Worm (Caenorhabditis elegans) whole organism, L4 larva: ENCODE measurements around the gene cdt-2.

Experiments
- D1046.2 ChIP-seq: fragments of 200-800 bp; sonication (Bioruptor generic); IDR thresholded peaks from 2 replicates; pipeline ENCODE4 v1.3.6; 2022; ENCODE audit warnings: missing genetic modification characterization, missing compliant biosample characterization
- R02D3.7 ChIP-seq: fragments of 150-350 bp; sonication (generic microtip); optimal IDR thresholded peaks from 3 replicates; lab custom pipeline; 2014; ENCODE audit warnings: missing biosample characterization, missing genetic modification characterization
- T20F7.1 ChIP-seq: fragments of 200-800 bp; sonication (Bioruptor generic); optimal IDR thresholded peaks from 2 replicates; lab custom pipeline; 2018; ENCODE audit warnings: mild to moderate bottlenecking, missing genetic modification characterization, missing compliant biosample characterization
- ama-1 ChIP-seq: fragments of 150-350 bp; optimal IDR thresholded peaks from 2 replicates; lab custom pipeline; 2014; ENCODE audit warnings: inconsistent platforms, mixed read lengths
- arid-1 ChIP-seq: fragments of 200-800 bp; sonication (Bioruptor generic); conservative IDR thresholded peaks from 2 replicates; pipeline ENCODE4 v1.3.6; 2022; ENCODE audit warnings: missing genetic modification reagents, missing genetic modification characterization, missing compliant biosample characterization
- attf-4 ChIP-seq: sonication (generic microtip); optimal IDR thresholded peaks from 3 replicates; lab custom pipeline; 2017; ENCODE audit warnings: missing biosample characterization, missing genetic modification characterization
- ceh-20 ChIP-seq: fragments of 200-800 bp; sonication (Bioruptor generic); IDR thresholded peaks from 2 replicates; pipeline ENCODE4 v1.3.6; 2022; ENCODE audit warnings: missing genetic modification reagents, missing genetic modification characterization, missing compliant biosample characterization
- ceh-28 ChIP-seq: fragments of 150-350 bp; optimal IDR thresholded peaks from 2 replicates; lab custom pipeline; 2014; ENCODE audit warnings: missing biosample characterization, missing genetic modification reagents, missing genetic modification characterization
- daf-16 ChIP-seq, 3 experiments: sonication (generic microtip); optimal IDR thresholded peaks; 2 replicates each; lab custom pipeline; 2016 to 2017; ENCODE audit warnings: missing genetic modification characterization in 3 of 3, missing genetic modification reagents in 3 of 3, mild to moderate bottlenecking in 2 of 3, missing compliant biosample characterization in 2 of 3, missing biosample characterization in 1 of 3, moderate library complexity in 1 of 3
- daf-19 ChIP-seq: fragments of 200-800 bp; sonication (Bioruptor generic); conservative IDR thresholded peaks from 2 replicates; pipeline ENCODE4 v1.3.6; 2022; ENCODE audit warnings: missing genetic modification characterization, missing compliant biosample characterization
- dmd-8 ChIP-seq: fragments of 200-800 bp; sonication (Bioruptor generic); IDR thresholded peaks from 2 replicates; pipeline ENCODE4 v1.3.6; 2022; ENCODE audit warnings: missing genetic modification characterization, missing compliant biosample characterization
- duxl-1 ChIP-seq: sonication (generic microtip); optimal IDR thresholded peaks from 2 replicates; lab custom pipeline; 2016; ENCODE audit warnings: mild to moderate bottlenecking, missing genetic modification characterization, moderate library complexity, missing compliant biosample characterization; ENCODE audit not compliant: poor library complexity
- dve-1 ChIP-seq: sonication (generic microtip); optimal IDR thresholded peaks from 2 replicates; lab custom pipeline; 2017; ENCODE audit warnings: antibody characterized with exemption, mild to moderate bottlenecking, missing genetic modification characterization, missing compliant biosample characterization; ENCODE audit not compliant: insufficient read depth
- egl-43 ChIP-seq: fragments of 200-800 bp; sonication (Bioruptor generic); IDR thresholded peaks from 2 replicates; pipeline ENCODE4 v1.3.6; 2022; ENCODE audit warnings: missing genetic modification reagents, missing genetic modification characterization, missing compliant biosample characterization
- fkh-10 ChIP-seq: fragments of 150-350 bp; optimal IDR thresholded peaks from 2 replicates; lab custom pipeline; 2014; ENCODE audit warnings: missing biosample characterization, missing genetic modification reagents, missing genetic modification characterization
- gei-8 ChIP-seq: fragments of 200-800 bp; sonication (Bioruptor generic); optimal IDR thresholded peaks from 2 replicates; lab custom pipeline; 2018; ENCODE audit warnings: mild to moderate bottlenecking, missing genetic modification characterization, missing compliant biosample characterization
- hif-1 ChIP-seq, 2 experiments: sonication (generic microtip); optimal IDR thresholded peaks; 2 replicates each; lab custom pipeline; 2016 to 2017; ENCODE audit warnings: missing compliant biosample characterization in 2 of 2, missing genetic modification characterization in 2 of 2, missing genetic modification reagents in 2 of 2, missing genotype in 2 of 2, mild to moderate bottlenecking in 1 of 2
- hlh-30 ChIP-seq: sonication (generic microtip); optimal IDR thresholded peaks from 2 replicates; lab custom pipeline; 2017; ENCODE audit warnings: antibody characterized with exemption, mild to moderate bottlenecking, missing genetic modification characterization, missing compliant biosample characterization; ENCODE audit not compliant: insufficient read depth
- lin-39 ChIP-seq: fragments of 150-350 bp; optimal IDR thresholded peaks from 2 replicates; lab custom pipeline; 2014; ENCODE audit warnings: missing biosample characterization, missing genetic modification reagents, missing genetic modification characterization
- madf-5 ChIP-seq, 2 experiments: fragments of 200-800 bp; sonication (Bioruptor generic); IDR thresholded peaks; 2 replicates each; pipeline ENCODE4 v1.3.6; 2022; ENCODE audit warnings: missing compliant biosample characterization in 2 of 2, missing genetic modification characterization in 2 of 2
- mdl-1 ChIP-seq, 2 experiments: fragments of 150-350 bp in 1 of 2; sonication (generic microtip) in 1 of 2; optimal IDR thresholded peaks; 2 replicates each; lab custom pipeline; 2014 to 2017; ENCODE audit warnings: missing biosample characterization in 2 of 2, missing genetic modification characterization in 2 of 2
- mxl-3 ChIP-seq: fragments of 200-800 bp; sonication (Bioruptor generic); optimal IDR thresholded peaks from 2 replicates; lab custom pipeline; 2018; ENCODE audit warnings: mild to moderate bottlenecking, missing genetic modification characterization, missing compliant biosample characterization
- nhr-10 ChIP-seq: fragments of 150-350 bp; optimal IDR thresholded peaks from 2 replicates; lab custom pipeline; 2014; ENCODE audit warnings: missing biosample characterization, missing genetic modification characterization
- nhr-102 ChIP-seq: sonication (generic microtip); optimal IDR thresholded peaks from 2 replicates; lab custom pipeline; 2016; ENCODE audit warnings: mild to moderate bottlenecking, missing genetic modification characterization, moderate library complexity, missing compliant biosample characterization
- nhr-111 ChIP-seq: fragments of 200-800 bp; sonication (Bioruptor generic); optimal IDR thresholded peaks from 2 replicates; lab custom pipeline; 2018; ENCODE audit warnings: mild to moderate bottlenecking, missing genetic modification characterization, missing compliant biosample characterization
- nhr-25 ChIP-seq: sonication (generic microtip); optimal IDR thresholded peaks from 2 replicates; lab custom pipeline; 2017; ENCODE audit warnings: missing genetic modification characterization, mild to moderate bottlenecking, missing compliant biosample characterization, antibody characterized with exemption, moderate library complexity, borderline replicate concordance; ENCODE audit not compliant: insufficient read depth
- nhr-6 ChIP-seq: fragments of 150-350 bp; optimal IDR thresholded peaks from 2 replicates; lab custom pipeline; 2014; ENCODE audit warnings: missing biosample characterization, missing genetic modification characterization
- nhr-77 ChIP-seq: fragments of 150-350 bp; optimal IDR thresholded peaks from 2 replicates; lab custom pipeline; 2014; ENCODE audit warnings: missing biosample characterization, missing genetic modification characterization
- php-3 ChIP-seq: fragments of 200-800 bp; sonication (Bioruptor generic); IDR thresholded peaks from 2 replicates; pipeline ENCODE4 v1.3.6; 2022; ENCODE audit warnings: missing genetic modification reagents, missing genetic modification characterization, missing compliant biosample characterization
- rbr-2 ChIP-seq: sonication (generic microtip); optimal IDR thresholded peaks from 2 replicates; lab custom pipeline; 2016; ENCODE audit warnings: missing genotype, missing genetic modification characterization, missing compliant biosample characterization
- set-16 ChIP-seq: fragments of 200-800 bp; sonication (Bioruptor generic); IDR thresholded peaks from 2 replicates; pipeline ENCODE4 v1.3.6; 2022; ENCODE audit warnings: missing genetic modification reagents, missing genetic modification characterization, missing compliant biosample characterization
- unc-39 ChIP-seq: sonication (generic microtip); optimal IDR thresholded peaks from 2 replicates; lab custom pipeline; 2017; ENCODE audit warnings: missing biosample characterization, missing genetic modification characterization
- zip-2 ChIP-seq: fragments of 150-350 bp; optimal IDR thresholded peaks from 2 replicates; lab custom pipeline; 2014; ENCODE audit warnings: missing biosample characterization, missing genetic modification characterization
- ztf-11 ChIP-seq: fragments of 150-350 bp; optimal IDR thresholded peaks from 2 replicates; lab custom pipeline; 2014; ENCODE audit warnings: missing biosample characterization, missing genetic modification characterization

Gene cdt-2

ce11 chrV:14948566-14948965, 42.4 kb downstream of the cdt-2 start:
- TF ChIP-seq mdl-1 (tag; optimal IDR thresholded peaks at IDR 0.05; lab: Kevin White, UChicago) = peak in 1 of 2 experiments; percentile 76
- peak; percentile 18 for TF ChIP-seq nhr-6
- peak in 1 of 2 experiments; percentile 70 for TF ChIP-seq daf-16 (GFP tag; optimal IDR thresholded peaks at IDR 0.05; lab: Kevin White, UChicago)
- TF ChIP-seq daf-16 (tag; optimal IDR thresholded peaks at IDR 0.05; lab: Kevin White, UChicago) = no peak
- TF ChIP-seq nhr-10 (tag; lab: Kevin White, UChicago) = no peak
- no peak for TF ChIP-seq lin-39
- TF ChIP-seq nhr-102 (tag; lab: Kevin White, UChicago) = no peak
- peak; percentile 3 for TF ChIP-seq fkh-10
- peak; percentile 61 for TF ChIP-seq hlh-30 (tag; lab: Kevin White, UChicago)
- peak; percentile 31 for TF ChIP-seq rbr-2 (tag; lab: Kevin White, UChicago)

ce11 chrV:14947022-14947421, 43.9 kb downstream of the cdt-2 start, which contains the start of gene C30G7.4:
Gene C30G7.4 (minus strand): TSS chrV:14947122.
- no peak for TF ChIP-seq mxl-3 (GFP tag; lab: Kevin White, UChicago)

ce11 chrV:14945697-14946096, 45.2 kb downstream of the cdt-2 start, which contains the start of gene C30G7.3:
Gene C30G7.3 (minus strand): TSS chrV:14945704.
- TF ChIP-seq nhr-25 (no peak), ztf-11 (no peak), nhr-111 (no peak), ceh-28 (tag; lab: Kevin White, UChicago) (peak; percentile 51), arid-1 (GFP tag; lab: Robert Waterston, UW) (no peak), daf-19 (GFP tag; lab: Robert Waterston, UW) (no peak)

- TF ChIP-seq php-3 (GFP tag; lab: Robert Waterston, UW) = no peak
- TF ChIP-seq ceh-28 (tag; lab: Kevin White, UChicago) = peak; percentile 53
Observed at ce11 chrV:14945124-14945523, 45.8 kb downstream of the cdt-2 start.

- peak; percentile 86 for TF ChIP-seq ceh-28 (tag; lab: Kevin White, UChicago)
- TF ChIP-seq unc-39 = no peak
Observed at ce11 chrV:14943774-14944173, 47.2 kb downstream of the cdt-2 start.

- TF ChIP-seq ceh-20 (GFP tag; lab: Robert Waterston, UW) (no peak), D1046.2 (no peak), T20F7.1 (GFP tag; lab: Kevin White, UChicago) (no peak), daf-19 (GFP tag; lab: Robert Waterston, UW) (no peak), zip-2 (tag; lab: Kevin White, UChicago) (no peak), set-16 (GFP tag; lab: Robert Waterston, UW) (no peak), nhr-77 (tag; lab: Kevin White, UChicago) (no peak), dve-1 (no peak), madf-5 (GFP tag; IDR thresholded peaks at IDR 0.05; lab: Robert Waterston, UW) (no peak), ama-1 (no peak), attf-4 (tag; lab: Kevin White, UChicago) (no peak), duxl-1 (tag; lab: Kevin White, UChicago) (no peak), hif-1 (tag; optimal IDR thresholded peaks at IDR 0.05; lab: Kevin White, UChicago) (no peak), R02D3.7 (tag; lab: Kevin White, UChicago) (no peak), egl-43 (no peak), nhr-6 (no peak), nhr-111 (no peak), dmd-8 (GFP tag; lab: Robert Waterston, UW) (no peak), gei-8 (GFP tag; lab: Kevin White, UChicago) (no peak)
- TF ChIP-seq, all 104 proteins: peak for 0
Observed at ce11 chrV:14942898-14943297, 48.0 kb downstream of the cdt-2 start.
